Worm (Caenorhabditis elegans) whole organism, L4 larva: Measurements from ENCODE around the gene F53A2.11.

Source experiments
- F44E2.7 ChIP-seq: fragments of 200-800 bp; sonication (Bioruptor generic); IDR thresholded peaks from 2 replicates; pipeline ENCODE4 v2.1.2; 2022; ENCODE audit warnings: missing genetic modification characterization, missing compliant biosample characterization
- ceh-82 ChIP-seq: sonication (generic microtip); optimal IDR thresholded peaks from 2 replicates; lab custom pipeline; 2017; ENCODE audit warnings: missing biosample characterization, missing genetic modification characterization
- daf-8 ChIP-seq: fragments of 200-800 bp; sonication (Bioruptor generic); IDR thresholded peaks from 2 replicates; pipeline ENCODE4 v1.3.6; 2022; ENCODE audit warnings: missing genetic modification characterization, missing compliant biosample characterization
- lin-39 ChIP-seq: fragments of 150-350 bp; optimal IDR thresholded peaks from 2 replicates; lab custom pipeline; 2014; ENCODE audit warnings: missing biosample characterization, missing genetic modification reagents, missing genetic modification characterization
- lsy-2 ChIP-seq, 2 experiments: fragments of 150-350 bp in 1 of 2; sonication (generic microtip) in 1 of 2; optimal IDR thresholded peaks; 2 replicates each; lab custom pipeline; 2014 to 2017; ENCODE audit warnings: missing biosample characterization in 2 of 2, missing genetic modification characterization in 2 of 2
- pha-4 ChIP-seq, 2 experiments: fragments of 150-350 bp in 1 of 2; fragments of 200-800 bp in 1 of 2; sonication (Bioruptor generic) in 1 of 2; IDR thresholded peaks in 1 of 2; optimal IDR thresholded peaks in 1 of 2; 2 replicates each; pipeline versions ENCODE4 v1.3.6 to Lab custom; 2014 to 2022; ENCODE audit warnings: missing genetic modification characterization in 2 of 2, missing genetic modification reagents in 2 of 2, missing biosample characterization in 1 of 2, missing compliant biosample characterization in 1 of 2
- unc-62 ChIP-seq, 3 experiments: fragments of 150-350 bp in 1 of 3; sonication (generic microtip); optimal IDR thresholded peaks in 2 of 3; peaks in 1 of 3; 1 replicate in 1 of 3; 2 replicates in 2 of 3; lab custom pipeline; 2014 to 2017; ENCODE audit warnings: missing biosample characterization in 3 of 3, missing genetic modification characterization in 3 of 3, missing genetic modification reagents in 3 of 3, missing genotype in 1 of 3
- zag-1 ChIP-seq: fragments of 150-350 bp; optimal IDR thresholded peaks from 2 replicates; lab custom pipeline; 2014; ENCODE audit warnings: missing biosample characterization, missing genetic modification characterization

DNA sequence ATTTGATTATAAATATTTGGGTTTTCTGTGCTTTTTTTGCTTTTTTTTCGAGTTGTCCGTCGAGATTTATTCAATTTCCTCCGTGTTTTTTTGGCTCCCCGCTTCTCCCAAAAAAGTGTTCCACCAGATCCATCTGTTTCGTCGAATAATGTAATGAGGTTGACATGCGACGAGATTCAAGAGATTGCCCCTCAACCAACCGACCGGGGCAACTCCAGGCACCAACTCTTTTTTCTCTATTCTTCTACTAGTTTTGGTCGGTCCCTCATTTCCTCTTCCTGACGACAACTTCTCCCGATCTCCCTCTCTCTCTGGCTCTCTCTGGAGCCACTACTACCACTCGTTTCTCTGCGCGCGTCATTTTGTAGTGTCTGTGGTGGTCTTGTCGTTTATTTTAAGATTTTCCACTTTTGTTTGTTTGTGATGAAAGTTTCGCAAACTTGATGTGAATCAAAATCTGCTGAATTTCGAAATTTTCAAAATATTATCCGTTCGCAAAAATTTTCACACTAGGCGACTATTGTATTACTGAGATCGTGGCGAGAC is 25.4 kb upstream of the F53A2.11 start:
- TF ChIP-seq daf-8 (GFP tag; lab: Robert Waterston, UW): no peak
- no peak for TF ChIP-seq ceh-82
- TF ChIP-seq F44E2.7: no peak
- peak in 1 of 2 experiments; percentile 63 for TF ChIP-seq unc-62 (GFP tag; optimal IDR thresholded peaks at IDR 0.05 in 1 of 2; lab: Kevin White, UChicago)
- no peak for TF ChIP-seq unc-62 (tag; optimal IDR thresholded peaks at IDR 0.05; lab: Kevin White, UChicago)
- no peak for TF ChIP-seq lin-39 (tag; lab: Kevin White, UChicago)
- TF ChIP-seq pha-4 (GFP tag; IDR thresholded peaks at IDR 0.05; lab: Robert Waterston, UW): no peak
- no peak for TF ChIP-seq pha-4 (tag; optimal IDR thresholded peaks at IDR 0.05; lab: Kevin White, UChicago)
- TF ChIP-seq lsy-2 (tag; optimal IDR thresholded peaks at IDR 0.05; lab: Kevin White, UChicago): peak in 1 of 2 experiments; percentile 10
- no peak for TF ChIP-seq zag-1 (tag; lab: Kevin White, UChicago)
